Fruit fly (Drosophila melanogaster) whole organism, embryonic: ENCODE data around the gene h-cup.

ENCODE experiments used
- Ada2b ChIP-seq: fragments of 200-800 bp; sonication (Bioruptor generic); IDR thresholded peaks from 2 replicates; pipeline ENCODE4 v1.3.6; 2022; ENCODE audit warnings: missing biosample characterization, missing genetic modification characterization
- CG10431 ChIP-seq: fragments of 200-800 bp; sonication (Bioruptor generic); optimal IDR thresholded peaks from 3 replicates; lab custom pipeline; 2018; ENCODE audit warnings: missing biosample characterization, mild to moderate bottlenecking, missing genetic modification characterization
- CG10462 ChIP-seq: fragments of 200-800 bp; sonication (Bioruptor generic); optimal IDR thresholded peaks from 2 replicates; lab custom pipeline; 2016; ENCODE audit warnings: missing biosample characterization, missing genetic modification characterization
- CG12104 ChIP-seq: fragments of 200-800 bp; sonication (Bioruptor generic); optimal IDR thresholded peaks from 3 replicates; lab custom pipeline; 2016; ENCODE audit warnings: missing biosample characterization, missing genetic modification characterization
- CG12299 ChIP-seq: fragments of 200-800 bp; sonication (Bioruptor generic); optimal IDR thresholded peaks from 2 replicates; lab custom pipeline; 2018; ENCODE audit warnings: missing biosample characterization, mild to moderate bottlenecking, missing genetic modification characterization
- CG12744 ChIP-seq: fragments of 200-800 bp; sonication (Bioruptor generic); optimal IDR thresholded peaks from 2 replicates; lab custom pipeline; 2016; ENCODE audit warnings: missing biosample characterization, missing genetic modification characterization
- CG1647 ChIP-seq: fragments of 200-800 bp; sonication (Bioruptor generic); optimal IDR thresholded peaks from 3 replicates; lab custom pipeline; 2016; ENCODE audit warnings: missing biosample characterization, missing genetic modification characterization
- CG17186 ChIP-seq: fragments of 200-800 bp; sonication (Bioruptor generic); optimal IDR thresholded peaks from 3 replicates; lab custom pipeline; 2017; ENCODE audit warnings: missing biosample characterization, missing genetic modification reagents, missing genetic modification characterization
- CG17612 ChIP-seq: fragments of 200-800 bp; sonication (Bioruptor generic); IDR thresholded peaks from 2 replicates; pipeline ENCODE4 v1.3.6; 2022; ENCODE audit warnings: missing biosample characterization, missing genetic modification characterization
- CG30020 ChIP-seq: fragments of 200-800 bp; optimal IDR thresholded peaks from 2 replicates; lab custom pipeline; 2019; ENCODE audit warnings: missing biosample characterization, mild to moderate bottlenecking, missing genetic modification characterization, moderate library complexity
- CG3838 ChIP-seq: fragments of 200-800 bp; sonication (Bioruptor generic); optimal IDR thresholded peaks from 3 replicates; lab custom pipeline; 2016; ENCODE audit warnings: missing biosample characterization, missing genetic modification characterization
- CG4404 ChIP-seq: fragments of 200-800 bp; sonication (Bioruptor generic); IDR thresholded peaks from 2 replicates; pipeline ENCODE4 v1.3.6; 2022; ENCODE audit warnings: missing biosample characterization, missing genetic modification characterization
- CG5953 ChIP-seq: fragments of 200-800 bp; sonication (Bioruptor generic); IDR thresholded peaks from 2 replicates; pipeline ENCODE4 v1.3.6; 2022; ENCODE audit warnings: missing biosample characterization, missing genetic modification characterization
- CG9215 ChIP-seq: fragments of 200-800 bp; sonication (Bioruptor generic); IDR thresholded peaks from 2 replicates; pipeline ENCODE4 v1.3.6; 2022; ENCODE audit warnings: missing biosample characterization, missing genetic modification characterization
- CG9727 ChIP-seq: fragments of 200-800 bp; sonication (Bioruptor generic); optimal IDR thresholded peaks from 3 replicates; lab custom pipeline; 2017; ENCODE audit warnings: missing biosample characterization, mild to moderate bottlenecking, missing genetic modification characterization
- CG9932 ChIP-seq: fragments of 200-800 bp; sonication (Bioruptor generic); IDR thresholded peaks from 2 replicates; pipeline ENCODE4 v1.3.6; 2022; ENCODE audit warnings: missing biosample characterization, missing genetic modification characterization
- CTCF ChIP-seq: fragments of 200-800 bp; sonication (Bioruptor generic); optimal IDR thresholded peaks from 2 replicates; lab custom pipeline; 2017; ENCODE audit warnings: missing biosample characterization, mild to moderate bottlenecking, missing genetic modification characterization, moderate library complexity
- D19B ChIP-seq: fragments of 200-800 bp; sonication (Bioruptor generic); optimal IDR thresholded peaks from 2 replicates; lab custom pipeline; 2017; ENCODE audit warnings: missing biosample characterization, mild to moderate bottlenecking, missing genetic modification characterization
- Doc2 ChIP-seq: fragments of 200-800 bp; sonication (Bioruptor generic); IDR thresholded peaks from 2 replicates; pipeline ENCODE4 v1.3.6; 2022; ENCODE audit warnings: missing biosample characterization, missing genetic modification characterization
- E2f2 ChIP-seq: fragments of 200-800 bp; sonication (Bioruptor generic); IDR thresholded peaks from 2 replicates; pipeline ENCODE4 v1.3.6; 2022; ENCODE audit warnings: missing biosample characterization, missing genetic modification characterization
- Fer2 ChIP-seq: fragments of 200-800 bp; sonication (Bioruptor generic); optimal IDR thresholded peaks from 2 replicates; lab custom pipeline; 2018; ENCODE audit warnings: missing biosample characterization, mild to moderate bottlenecking, missing genetic modification characterization, moderate library complexity
- HHEX ChIP-seq: fragments of 200-800 bp; sonication (Bioruptor generic); optimal IDR thresholded peaks from 3 replicates; lab custom pipeline; 2017; ENCODE audit warnings: missing biosample characterization, mild to moderate bottlenecking, missing genetic modification characterization, missing genetic modification reagents
- HLHmδ ChIP-seq: fragments of 200-800 bp; sonication (Bioruptor generic); optimal IDR thresholded peaks from 2 replicates; lab custom pipeline; 2018; ENCODE audit warnings: missing biosample characterization, mild to moderate bottlenecking, missing genetic modification characterization, moderate library complexity
- Hmx ChIP-seq: fragments of 200-800 bp; sonication (Bioruptor generic); optimal IDR thresholded peaks from 2 replicates; lab custom pipeline; 2016; ENCODE audit warnings: missing biosample characterization, missing genetic modification characterization
- Mes4 ChIP-seq: fragments of 200-800 bp; sonication (Bioruptor generic); optimal IDR thresholded peaks from 2 replicates; lab custom pipeline; 2016; ENCODE audit warnings: missing biosample characterization, missing genetic modification characterization
- Neu2 ChIP-seq: fragments of 200-800 bp; sonication (Bioruptor generic); optimal IDR thresholded peaks from 3 replicates; lab custom pipeline; 2016; ENCODE audit warnings: missing biosample characterization, missing genetic modification characterization, borderline replicate concordance
- Oli ChIP-seq: fragments of 200-800 bp; sonication (Bioruptor generic); optimal IDR thresholded peaks from 2 replicates; lab custom pipeline; 2018; ENCODE audit warnings: missing biosample characterization, mild to moderate bottlenecking, missing genetic modification characterization, moderate library complexity
- Pdp1 ChIP-seq, 2 experiments: fragments of 200-800 bp; sonication (Bioruptor generic); optimal IDR thresholded peaks; 3 replicates each; lab custom pipeline; 2016; ENCODE audit warnings: missing biosample characterization in 2 of 2, missing genetic modification characterization in 2 of 2, mild to moderate bottlenecking in 1 of 2, moderate library complexity in 1 of 2
- Scr ChIP-seq: fragments of 200-800 bp; sonication (Bioruptor generic); IDR thresholded peaks from 2 replicates; pipeline ENCODE4 v1.3.6; 2022; ENCODE audit warnings: missing biosample characterization, missing genetic modification characterization; ENCODE audit not compliant: partially characterized antibody
- Sin3A ChIP-seq: fragments of >200 bp; optimal IDR thresholded peaks from 2 replicates; lab custom pipeline; 2018
- Spps ChIP-seq: fragments of 200-800 bp; sonication (Bioruptor generic); optimal IDR thresholded peaks from 2 replicates; lab custom pipeline; 2018; ENCODE audit warnings: missing biosample characterization, mild to moderate bottlenecking, missing genetic modification characterization
- Sry-β ChIP-seq: fragments of 200-800 bp; sonication (Bioruptor generic); optimal IDR thresholded peaks from 2 replicates; lab custom pipeline; 2018; ENCODE audit warnings: missing biosample characterization, mild to moderate bottlenecking, missing genetic modification characterization, moderate library complexity
- Usf ChIP-seq: fragments of 200-800 bp; sonication (Bioruptor generic); optimal IDR thresholded peaks from 2 replicates; lab custom pipeline; 2017; ENCODE audit warnings: missing genotype, missing biosample characterization, missing genetic modification characterization
- aop ChIP-seq: fragments of 200-800 bp; sonication (Bioruptor generic); IDR thresholded peaks from 2 replicates; pipeline ENCODE4 v1.3.6; 2022; ENCODE audit warnings: missing biosample characterization, missing genetic modification characterization
- cas ChIP-seq: fragments of 200-800 bp; sonication (Bioruptor generic); IDR thresholded peaks from 2 replicates; pipeline ENCODE4 v1.3.6; 2022; ENCODE audit warnings: missing biosample characterization, missing genetic modification characterization
- crol ChIP-seq: fragments of 200-800 bp; sonication (Bioruptor generic); IDR thresholded peaks from 2 replicates; pipeline ENCODE4 v1.3.6; 2022; ENCODE audit warnings: missing biosample characterization, missing genetic modification characterization
- da ChIP-seq: fragments of 200-800 bp; sonication (Bioruptor generic); optimal IDR thresholded peaks from 2 replicates; lab custom pipeline; 2016; ENCODE audit warnings: missing biosample characterization, missing genetic modification characterization
- dpn ChIP-seq, 2 experiments: fragments of 200-800 bp; sonication (Bioruptor generic); optimal IDR thresholded peaks; 3 replicates each; lab custom pipeline; 2016; ENCODE audit warnings: missing biosample characterization in 2 of 2, missing genetic modification characterization in 2 of 2
- esg ChIP-seq: fragments of 200-800 bp; sonication (Bioruptor generic); conservative IDR thresholded peaks from 2 replicates; pipeline ENCODE4 v1.3.6; 2022; ENCODE audit warnings: missing biosample characterization, missing genetic modification characterization
- ewg ChIP-seq: fragments of 200-800 bp; sonication (Bioruptor generic); optimal IDR thresholded peaks from 3 replicates; lab custom pipeline; 2017; ENCODE audit warnings: mild to moderate bottlenecking, missing biosample characterization, missing genetic modification reagents, missing genetic modification characterization
- gcm2 ChIP-seq: fragments of 200-800 bp; sonication (Bioruptor generic); optimal IDR thresholded peaks from 2 replicates; lab custom pipeline; 2016; ENCODE audit warnings: missing biosample characterization, missing genetic modification characterization
- gfzf ChIP-seq: fragments of 200-800 bp; sonication (Bioruptor generic); optimal IDR thresholded peaks from 2 replicates; lab custom pipeline; 2016; ENCODE audit warnings: missing biosample characterization, mild to moderate bottlenecking, missing genetic modification characterization, moderate library complexity
- klu ChIP-seq: fragments of 200-800 bp; sonication (Bioruptor generic); IDR thresholded peaks from 2 replicates; pipeline ENCODE4 v1.3.6; 2022; ENCODE audit warnings: missing biosample characterization, missing genetic modification characterization
- nmo ChIP-seq: fragments of 200-800 bp; sonication (Bioruptor generic); optimal IDR thresholded peaks from 2 replicates; lab custom pipeline; 2018; ENCODE audit warnings: missing biosample characterization, mild to moderate bottlenecking, missing genetic modification characterization, moderate library complexity
- oc ChIP-seq: fragments of 200-800 bp; sonication (Bioruptor generic); optimal IDR thresholded peaks from 2 replicates; lab custom pipeline; 2018; ENCODE audit warnings: missing biosample characterization, mild to moderate bottlenecking, missing genetic modification characterization, moderate library complexity
- odd ChIP-seq: fragments of 200-800 bp; sonication (Bioruptor generic); optimal IDR thresholded peaks from 2 replicates; lab custom pipeline; 2017; ENCODE audit warnings: missing biosample characterization, mild to moderate bottlenecking, missing genetic modification characterization
- org-1 ChIP-seq: fragments of 200-800 bp; sonication (Bioruptor generic); optimal IDR thresholded peaks from 2 replicates; lab custom pipeline; 2017; ENCODE audit warnings: missing biosample characterization, missing genetic modification characterization
- sisA ChIP-seq: fragments of 200-800 bp; sonication (Bioruptor generic); IDR thresholded peaks from 2 replicates; pipeline ENCODE4 v1.3.6; 2022; ENCODE audit warnings: missing biosample characterization, missing genetic modification characterization
- sna ChIP-seq: fragments of 200-800 bp; sonication (Bioruptor generic); IDR thresholded peaks from 2 replicates; pipeline ENCODE4 v1.3.6; 2022; ENCODE audit warnings: missing biosample characterization, missing genetic modification characterization; ENCODE audit not compliant: partially characterized antibody
- stwl ChIP-seq: fragments of 200-800 bp; sonication (Bioruptor generic); optimal IDR thresholded peaks from 3 replicates; lab custom pipeline; 2018; ENCODE audit warnings: missing biosample characterization, mild to moderate bottlenecking, missing genetic modification characterization, moderate library complexity
- tgo ChIP-seq: fragments of 200-800 bp; sonication (Bioruptor generic); IDR thresholded peaks from 3 replicates; pipeline ENCODE4 v1.3.6; 2022; ENCODE audit warnings: missing biosample characterization, missing genetic modification characterization
- tin ChIP-seq: fragments of 200-800 bp; sonication (Bioruptor generic); optimal IDR thresholded peaks from 3 replicates; lab custom pipeline; 2016; ENCODE audit warnings: missing biosample characterization, missing genetic modification characterization
- wek ChIP-seq: fragments of 200-800 bp; sonication (Bioruptor generic); optimal IDR thresholded peaks from 3 replicates; lab custom pipeline; 2018; ENCODE audit warnings: missing biosample characterization, mild to moderate bottlenecking, missing genetic modification characterization, moderate library complexity

Gene h-cup

dm6 chr3R:15427818-15428199 lies 45.1 kb upstream of the h-cup start (continued):
- TF ChIP-seq CG1647 (GFP tag; lab: Kevin White, UChicago) (no peak), sna (GFP tag; lab: Robert Waterston, UW) (no peak), sisA (GFP tag; lab: Robert Waterston, UW) (peak; percentile 15; the same call in 1 of the 2 replicates), CG17186 (no peak), esg (peak; percentile 13; the same call in 1 of the 2 replicates), CG12299 (tag; lab: Kevin White, UChicago) (no peak), CG12744 (GFP tag; lab: Kevin White, UChicago) (no peak), aop (no peak), gfzf (GFP tag; lab: Kevin White, UChicago) (no peak), CG4404 (GFP tag; lab: Robert Waterston, UW) (no peak), Hmx (no peak), dpn (GFP tag; optimal IDR thresholded peaks at IDR 0.05; lab: Kevin White, UChicago) (peak in 1 of 2 experiments; percentile 49), CG10462 (GFP tag; lab: Kevin White, UChicago) (peak; percentile 15), Spps (tag; lab: Kevin White, UChicago) (peak; percentile 71), CG17612 (GFP tag; lab: Robert Waterston, UW) (no peak), Ada2b (GFP tag; lab: Robert Waterston, UW) (no peak; the same call in 1 of the 2 replicates), tgo (GFP tag; lab: Robert Waterston, UW) (peak; percentile 28; the same call in 1 of the 3 replicates), Usf (GFP tag; lab: Kevin White, UChicago) (peak; percentile 14), E2f2 (GFP tag; lab: Robert Waterston, UW) (peak; percentile 35; the same call in 1 of the 2 replicates), CG12104 (GFP tag; lab: Kevin White, UChicago) (no peak), CG9215 (GFP tag; lab: Robert Waterston, UW) (no peak), odd (no peak), Sry-β (GFP tag; lab: Kevin White, UChicago) (no peak), Sin3A (no peak), CTCF (no peak), HHEX (GFP tag; lab: Kevin White, UChicago) (no peak), Pdp1 (GFP tag; optimal IDR thresholded peaks at IDR 0.05; lab: Kevin White, UChicago) (peak; percentile 11 to 14), CG9727 (GFP tag; lab: Kevin White, UChicago) (no peak), wek (GFP tag; lab: Kevin White, UChicago) (no peak), Doc2 (GFP tag; lab: Robert Waterston, UW) (no peak), Mes4 (GFP tag; lab: Kevin White, UChicago) (peak; percentile 26), oc (tag; lab: Kevin White, UChicago) (peak; percentile 48), Neu2 (no peak), CG10431 (peak; percentile 3), Scr (GFP tag; lab: Robert Waterston, UW) (no peak), crol (GFP tag; lab: Robert Waterston, UW) (no peak), ewg (GFP tag; lab: Kevin White, UChicago) (peak; percentile 33), HLHmδ (GFP tag; lab: Kevin White, UChicago) (no peak), Fer2 (tag; lab: Kevin White, UChicago) (no peak), klu (GFP tag; lab: Robert Waterston, UW) (no peak), D19B (GFP tag; lab: Kevin White, UChicago) (no peak), CG3838 (GFP tag; lab: Kevin White, UChicago) (no peak), nmo (GFP tag; lab: Kevin White, UChicago) (peak; percentile 77), org-1 (GFP tag; lab: Kevin White, UChicago) (no peak), da (no peak), gcm2 (GFP tag; lab: Kevin White, UChicago) (no peak), CG30020 (peak; percentile 22), tin (GFP tag; lab: Kevin White, UChicago) (peak; percentile 33), stwl (no peak), CG9932 (GFP tag; lab: Robert Waterston, UW) (no peak), CG5953 (GFP tag; lab: Robert Waterston, UW) (no peak), Oli (tag; lab: Kevin White, UChicago) (peak; percentile 62), cas (GFP tag; lab: Robert Waterston, UW) (no peak)
